Worm (Caenorhabditis elegans) whole organism, mixed stage, embryonic: Measurements from ENCODE around the gene str-233.

ENCODE experiments used
- elt-3 ChIP-seq: fragments of 150-350 bp; optimal IDR thresholded peaks from 2 replicates; lab custom pipeline; 2014; ENCODE audit warnings: missing biosample characterization, missing genetic modification characterization
- flh-1 ChIP-seq: fragments of 200-800 bp; sonication (Bioruptor generic); optimal IDR thresholded peaks from 2 replicates; lab custom pipeline; 2018; ENCODE audit warnings: mild to moderate bottlenecking, missing genetic modification characterization, moderate library complexity, missing compliant biosample characterization
- lin-32 ChIP-seq: fragments of 200-800 bp; sonication (Bioruptor generic); optimal IDR thresholded peaks from 2 replicates; lab custom pipeline; 2018; ENCODE audit warnings: mild to moderate bottlenecking, missing genetic modification characterization, missing compliant biosample characterization
- mep-1 ChIP-seq: fragments of 150-350 bp; optimal IDR thresholded peaks from 2 replicates; lab custom pipeline; 2017; ENCODE audit warnings: missing biosample characterization, missing genetic modification reagents, missing genetic modification characterization, inconsistent platforms
- nhr-237 ChIP-seq: fragments of 150-350 bp; optimal IDR thresholded peaks from 2 replicates; lab custom pipeline; 2014; ENCODE audit warnings: missing biosample characterization, missing genetic modification characterization
- nhr-76 ChIP-seq: sonication (generic microtip); optimal IDR thresholded peaks from 2 replicates; lab custom pipeline; 2017; ENCODE audit warnings: missing biosample characterization, missing genetic modification characterization
- snpc-4 ChIP-seq: fragments of 150-350 bp; optimal IDR thresholded peaks from 2 replicates; lab custom pipeline; 2014; ENCODE audit warnings: missing biosample characterization, missing genetic modification characterization
- tbx-8 ChIP-seq: fragments of 200-800 bp; sonication (Bioruptor generic); optimal IDR thresholded peaks from 2 replicates; lab custom pipeline; 2018; ENCODE audit warnings: mild to moderate bottlenecking, missing genetic modification characterization, moderate library complexity, missing compliant biosample characterization
- unc-62 ChIP-seq: fragments of 150-350 bp; optimal IDR thresholded peaks from 2 replicates; lab custom pipeline; 2014; ENCODE audit warnings: missing biosample characterization, missing genetic modification reagents, missing genetic modification characterization
- ztf-11 ChIP-seq: fragments of 150-350 bp; optimal IDR thresholded peaks from 2 replicates; lab custom pipeline; 2014; ENCODE audit warnings: missing biosample characterization, missing genetic modification characterization

DNA sequence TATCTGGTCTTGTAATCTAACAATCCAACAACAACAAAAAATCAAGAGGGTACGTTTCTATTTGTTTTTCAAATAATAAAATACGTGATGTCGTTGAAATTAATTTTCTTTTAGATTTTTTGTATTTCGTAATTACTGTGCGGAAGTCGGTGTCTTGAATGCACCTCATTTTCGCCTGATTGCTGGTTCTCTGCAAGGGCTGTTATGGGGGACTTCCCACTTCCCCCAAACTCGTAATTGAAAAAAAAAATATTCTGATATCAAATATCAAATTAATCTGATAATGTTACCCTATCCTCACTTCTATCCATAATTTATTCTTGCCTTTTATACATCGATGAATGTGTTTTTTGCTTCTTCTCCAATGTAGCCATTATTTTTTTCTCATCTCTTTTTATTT, 21.4 kb downstream of the str-233 start, which contains the start of gene F36G9.15:
- TF ChIP-seq lin-32 (GFP tag; lab: Kevin White, UChicago) = no peak
- no peak for TF ChIP-seq ztf-11
- no peak for TF ChIP-seq nhr-76 (tag; lab: Kevin White, UChicago)
- TF ChIP-seq nhr-237 (tag; lab: Kevin White, UChicago) = no peak
- no peak for TF ChIP-seq tbx-8 (GFP tag; lab: Kevin White, UChicago)
- no peak for TF ChIP-seq elt-3 (tag; lab: Kevin White, UChicago)
- TF ChIP-seq flh-1 (GFP tag; lab: Kevin White, UChicago) = no peak
- no peak for TF ChIP-seq mep-1
- TF ChIP-seq snpc-4 (tag; lab: Kevin White, UChicago) = no peak
- no peak for TF ChIP-seq unc-62 (GFP tag; lab: Kevin White, UChicago)
